Fruit fly (Drosophila melanogaster) whole organism, wandering third instar larva: ENCODE data around the gene TwdlY.

Experiments
- Abd-B ChIP-seq: fragments of >200 bp; optimal IDR thresholded peaks from 2 replicates; lab custom pipeline; 2017; ENCODE audit warnings: missing biosample characterization, missing genetic modification characterization
- CG32264 ChIP-seq: fragments of 200-800 bp; sonication (Bioruptor generic); optimal IDR thresholded peaks from 2 replicates; lab custom pipeline; 2016; ENCODE audit warnings: missing biosample characterization, missing genetic modification characterization
- CG9705 ChIP-seq: fragments of 200-800 bp; sonication (Bioruptor generic); optimal IDR thresholded peaks from 2 replicates; lab custom pipeline; 2018; ENCODE audit warnings: missing biosample characterization, mild to moderate bottlenecking, missing genetic modification characterization
- CrebA ChIP-seq: fragments of 200-800 bp; sonication (Bioruptor generic); optimal IDR thresholded peaks from 2 replicates; lab custom pipeline; 2016; ENCODE audit warnings: missing biosample characterization, mild to moderate bottlenecking, missing genetic modification characterization, borderline replicate concordance
- Dif ChIP-seq: fragments of 200-275, 200-300 bp; sonication (Bioruptor generic); optimal IDR thresholded peaks from 2 replicates; lab custom pipeline; 2018; ENCODE audit warnings: missing biosample characterization, missing genetic modification characterization; ENCODE audit not compliant: partially characterized antibody
- Hnf4 ChIP-seq: fragments of 200-800 bp; sonication (Bioruptor generic); optimal IDR thresholded peaks from 2 replicates; lab custom pipeline; 2016; ENCODE audit warnings: missing biosample characterization, mild to moderate bottlenecking, missing genetic modification characterization
- Hr78 ChIP-seq: fragments of >200 bp; optimal IDR thresholded peaks from 2 replicates; lab custom pipeline; 2017; ENCODE audit warnings: missing biosample characterization, missing genetic modification characterization
- Jra ChIP-seq: sonication (Bioruptor generic); optimal IDR thresholded peaks from 2 replicates; lab custom pipeline; 2016; ENCODE audit warnings: missing biosample characterization, missing genetic modification characterization
- Mio ChIP-seq: sonication (Bioruptor generic); optimal IDR thresholded peaks from 2 replicates; lab custom pipeline; 2016; ENCODE audit warnings: missing biosample characterization, missing genetic modification characterization
- N ChIP-seq: fragments of >200 bp; optimal IDR thresholded peaks from 2 replicates; lab custom pipeline; 2018; ENCODE audit warnings: missing biosample characterization, missing external identifiers, missing genetic modification characterization
- OdsH ChIP-seq: fragments of 200-800 bp; sonication (Bioruptor generic); optimal IDR thresholded peaks from 2 replicates; lab custom pipeline; 2016; ENCODE audit warnings: missing biosample characterization, mild to moderate bottlenecking, missing genetic modification characterization
- Rel ChIP-seq, 2 experiments: fragments of 200-800 bp; sonication (Bioruptor generic) in 1 of 2; optimal IDR thresholded peaks; 2 replicates in 1 of 2; 3 replicates in 1 of 2; lab custom pipeline; 2016 to 2019; ENCODE audit warnings: mild to moderate bottlenecking in 2 of 2, missing biosample characterization in 2 of 2, missing genetic modification characterization in 2 of 2, moderate library complexity in 1 of 2
- Sp1 ChIP-seq: fragments of 200-800 bp; sonication (Bioruptor generic); optimal IDR thresholded peaks from 3 replicates; lab custom pipeline; 2019; ENCODE audit warnings: missing biosample characterization, mild to moderate bottlenecking, missing genetic modification characterization, moderate library complexity
- Vsx2 ChIP-seq: fragments of 200-300, 225-300 bp; sonication (Bioruptor generic); optimal IDR thresholded peaks from 2 replicates; lab custom pipeline; 2018; ENCODE audit warnings: missing biosample characterization, missing genetic modification characterization; ENCODE audit not compliant: partially characterized antibody
- dl ChIP-seq, 2 experiments: fragments of 175-275, 200-275 bp in 1 of 2; fragments of 200-275 bp in 1 of 2; sonication (Bioruptor generic); optimal IDR thresholded peaks; lab custom pipeline; 2018; ENCODE audit warnings: mild to moderate bottlenecking in 2 of 2, missing biosample characterization in 2 of 2, missing genetic modification characterization in 2 of 2, moderate library complexity in 2 of 2; ENCODE audit not compliant: partially characterized antibody in 2 of 2, insufficient read depth in 1 of 2
- dmrt93B ChIP-seq: fragments of 200-800 bp; sonication (Bioruptor generic); optimal IDR thresholded peaks from 2 replicates; lab custom pipeline; 2018; ENCODE audit warnings: missing biosample characterization, mild to moderate bottlenecking, missing genetic modification characterization
- dsf ChIP-seq: sonication (Bioruptor generic); optimal IDR thresholded peaks from 2 replicates; lab custom pipeline; 2016; ENCODE audit warnings: missing biosample characterization, missing genetic modification characterization, borderline replicate concordance
- ey ChIP-seq: fragments of 200-800 bp; sonication (Bioruptor generic); optimal IDR thresholded peaks from 2 replicates; lab custom pipeline; 2016; ENCODE audit warnings: missing biosample characterization, missing genetic modification characterization
- foxo ChIP-seq, 2 experiments: fragments of 200-800 bp; sonication (Bioruptor generic); optimal IDR thresholded peaks; 2 replicates in 1 of 2; 3 replicates in 1 of 2; lab custom pipeline; 2016 to 2017; ENCODE audit warnings: missing biosample characterization in 2 of 2, missing genetic modification characterization in 2 of 2
- fru ChIP-seq: fragments of 200-800 bp; sonication (Bioruptor generic); optimal IDR thresholded peaks from 3 replicates; lab custom pipeline; 2016; ENCODE audit warnings: missing biosample characterization, mild to moderate bottlenecking, missing genetic modification characterization
- jim ChIP-seq: fragments of 175-275, 200-325 bp; sonication (Bioruptor generic); optimal IDR thresholded peaks from 2 replicates; lab custom pipeline; 2016; ENCODE audit warnings: missing biosample characterization, mild to moderate bottlenecking, missing genetic modification characterization
- pan ChIP-seq: fragments of >200 bp; optimal IDR thresholded peaks from 2 replicates; lab custom pipeline; 2017
- rgr ChIP-seq: fragments of 200-800 bp; sonication (Bioruptor generic); optimal IDR thresholded peaks from 3 replicates; lab custom pipeline; 2016; ENCODE audit warnings: missing biosample characterization, mild to moderate bottlenecking, missing genetic modification characterization
- sage ChIP-seq: fragments of 200-800 bp; sonication (Bioruptor generic); optimal IDR thresholded peaks from 2 replicates; lab custom pipeline; 2016; ENCODE audit warnings: missing biosample characterization, mild to moderate bottlenecking, missing genetic modification characterization
- sv ChIP-seq: fragments of 200-800 bp; sonication (Bioruptor generic); optimal IDR thresholded peaks from 3 replicates; lab custom pipeline; 2016; ENCODE audit warnings: missing biosample characterization, missing genetic modification characterization
- tai ChIP-seq: sonication (Bioruptor generic); optimal IDR thresholded peaks from 2 replicates; lab custom pipeline; 2016; ENCODE audit warnings: missing biosample characterization, missing genetic modification characterization
- woc ChIP-seq: sonication (Bioruptor generic); optimal IDR thresholded peaks from 2 replicates; lab custom pipeline; 2016; ENCODE audit warnings: missing biosample characterization, mild to moderate bottlenecking, missing genetic modification characterization

TwdlY gene

DNA sequence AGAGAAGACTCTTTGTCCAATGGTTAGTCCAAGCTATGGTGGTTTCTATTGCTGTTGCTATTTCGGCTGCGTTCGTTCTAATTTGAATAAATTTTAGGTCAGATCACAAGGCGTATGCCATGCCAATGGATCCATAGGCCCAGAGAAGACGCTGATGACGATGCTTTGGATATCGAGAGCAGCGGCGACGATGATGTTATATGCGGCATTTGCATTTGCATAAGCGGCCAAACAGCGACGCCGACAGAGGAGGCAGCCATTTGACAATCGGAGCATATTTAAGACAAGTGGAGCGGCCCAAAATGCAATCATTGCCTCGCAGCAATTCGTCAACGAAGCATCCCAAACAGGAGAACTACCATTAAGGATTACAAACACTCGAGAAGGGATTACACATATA is at the start of gene TwdlY:
Gene TwdlY (plus strand): TSS at position 301 of the 400 bp plus-strand sequence.
- TF ChIP-seq OdsH (GFP tag; lab: Kevin White, UChicago) (no peak), N (GFP tag; lab: Kevin White, UChicago) (no peak), Mio (GFP tag; lab: Kevin White, UChicago) (no peak), ey (GFP tag; lab: Kevin White, UChicago) (no peak), rgr (no peak), Vsx2 (no peak), woc (GFP tag; lab: Kevin White, UChicago) (no peak), dsf (no peak), Hr78 (GFP tag; lab: Kevin White, UChicago) (no peak), Jra (GFP tag; lab: Kevin White, UChicago) (no peak), pan (lab: Kevin White, UChicago) (no peak), CrebA (GFP tag; lab: Kevin White, UChicago) (no peak), dl (GFP tag; optimal IDR thresholded peaks at IDR 0.05; lab: Kevin White, UChicago; ENCODE audit: insufficient read depth in 1 of 2, partially characterized antibody in 2 of 2) (no peak), Hnf4 (GFP tag; lab: Kevin White, UChicago) (no peak), sv (GFP tag; lab: Kevin White, UChicago) (no peak)
- TF ChIP-seq, all 38 proteins: peak for 0

DNA sequence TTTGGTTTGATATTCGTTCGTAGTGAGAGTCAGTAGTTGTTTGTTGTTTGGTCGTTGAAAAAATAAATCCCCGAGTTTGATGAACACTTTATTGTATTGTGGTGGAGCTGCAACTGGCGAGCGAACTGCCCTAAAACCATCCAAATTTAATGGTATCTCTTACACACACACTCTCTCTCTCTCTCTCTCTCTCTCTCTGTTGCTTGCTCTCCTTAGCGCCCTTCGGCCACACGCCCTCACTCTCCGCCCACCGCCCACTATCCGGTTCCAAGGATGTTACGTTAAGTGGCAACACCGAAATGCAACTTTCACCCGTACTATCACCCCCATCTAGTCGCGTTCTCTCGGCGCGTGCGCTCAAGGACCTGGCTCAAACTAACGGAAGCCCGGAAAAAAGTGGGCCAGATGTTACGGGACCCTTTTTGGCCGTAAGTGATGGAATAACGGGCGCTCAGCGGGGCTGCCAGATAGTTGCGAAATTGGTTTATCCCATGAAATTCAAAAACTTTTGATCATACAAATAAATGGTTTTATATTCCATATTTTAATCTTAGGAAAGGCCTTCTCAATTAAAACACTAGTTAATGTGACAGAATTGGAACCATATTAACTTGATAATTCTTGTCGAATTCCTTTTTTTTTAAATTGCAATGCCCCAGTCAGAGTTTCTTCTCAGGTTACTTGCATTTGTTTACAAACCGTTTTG is 47.2 kb upstream of the TwdlY start:
- no peak for TF ChIP-seq jim
- TF ChIP-seq Dif: no peak
- TF ChIP-seq ey (GFP tag; lab: Kevin White, UChicago): no peak
- no peak for TF ChIP-seq CG9705 (GFP tag; lab: Kevin White, UChicago)
- no peak for TF ChIP-seq foxo (GFP tag; optimal IDR thresholded peaks at IDR 0.05; lab: Kevin White, UChicago)
- no peak for TF ChIP-seq dsf
- no peak for TF ChIP-seq tai (GFP tag; lab: Kevin White, UChicago)
- TF ChIP-seq CrebA (GFP tag; lab: Kevin White, UChicago): no peak
- no peak for TF ChIP-seq sv (GFP tag; lab: Kevin White, UChicago)
- TF ChIP-seq Hr78 (GFP tag; lab: Kevin White, UChicago): no peak
- no peak for TF ChIP-seq Abd-B
- TF ChIP-seq, all 38 proteins: peak for 0

DNA sequence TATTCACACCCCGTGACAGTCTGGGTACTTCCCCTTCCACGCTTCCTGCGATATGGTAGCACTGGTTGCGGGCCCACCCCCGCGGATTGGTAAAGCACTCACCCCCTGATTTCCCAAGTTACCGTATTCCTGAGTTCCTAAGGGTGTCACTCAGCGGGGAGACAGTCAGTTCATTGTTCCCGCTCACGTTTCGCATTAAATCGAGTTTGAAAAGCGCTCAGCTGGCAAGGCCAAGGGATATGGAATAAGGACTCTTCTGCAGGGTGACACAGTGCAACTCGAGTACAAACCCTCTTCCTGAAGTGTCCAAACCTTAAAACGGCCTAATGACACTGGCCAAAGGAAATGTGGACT is 46.7 kb upstream of the TwdlY start:
- TF ChIP-seq jim: no peak
- no peak for TF ChIP-seq Hr78 (GFP tag; lab: Kevin White, UChicago)
- no peak for TF ChIP-seq pan (lab: Kevin White, UChicago)
- TF ChIP-seq dmrt93B: no peak
- no peak for TF ChIP-seq Rel (GFP tag; optimal IDR thresholded peaks at IDR 0.05; lab: Kevin White, UChicago)
- TF ChIP-seq Rel (tag; optimal IDR thresholded peaks at IDR 0.05; lab: Kevin White, UChicago): peak; percentile 50
- TF ChIP-seq Sp1: no peak

DNA sequence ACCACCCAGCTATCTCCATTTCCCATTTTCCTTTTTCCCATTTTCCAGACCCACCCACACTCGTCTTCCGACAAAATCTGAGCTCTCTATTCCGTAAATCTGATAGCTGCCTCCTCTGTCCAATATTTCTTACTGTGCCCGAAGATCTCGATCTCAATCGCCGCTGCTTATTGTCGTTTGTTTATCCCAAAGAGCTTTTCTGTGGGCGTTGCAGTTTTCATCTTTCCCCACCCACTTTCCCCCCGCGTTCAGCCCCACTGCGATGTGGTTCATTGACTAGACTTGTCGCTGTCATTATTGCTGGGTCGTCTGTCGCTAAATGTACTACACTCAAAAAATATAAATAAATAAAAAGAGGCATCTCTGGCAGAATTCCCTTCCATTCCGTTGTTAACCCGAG is 45.4 kb upstream of the TwdlY start:
- no peak for TF ChIP-seq Jra (GFP tag; lab: Kevin White, UChicago)
- no peak for TF ChIP-seq OdsH (GFP tag; lab: Kevin White, UChicago)
- TF ChIP-seq Vsx2: no peak
- TF ChIP-seq dl (GFP tag; optimal IDR thresholded peaks at IDR 0.05; lab: Kevin White, UChicago; ENCODE audit: insufficient read depth in 1 of 2, partially characterized antibody in 2 of 2): no peak
- no peak for TF ChIP-seq tai (GFP tag; lab: Kevin White, UChicago)
- TF ChIP-seq CrebA (GFP tag; lab: Kevin White, UChicago): no peak
- TF ChIP-seq woc (GFP tag; lab: Kevin White, UChicago): no peak

DNA sequence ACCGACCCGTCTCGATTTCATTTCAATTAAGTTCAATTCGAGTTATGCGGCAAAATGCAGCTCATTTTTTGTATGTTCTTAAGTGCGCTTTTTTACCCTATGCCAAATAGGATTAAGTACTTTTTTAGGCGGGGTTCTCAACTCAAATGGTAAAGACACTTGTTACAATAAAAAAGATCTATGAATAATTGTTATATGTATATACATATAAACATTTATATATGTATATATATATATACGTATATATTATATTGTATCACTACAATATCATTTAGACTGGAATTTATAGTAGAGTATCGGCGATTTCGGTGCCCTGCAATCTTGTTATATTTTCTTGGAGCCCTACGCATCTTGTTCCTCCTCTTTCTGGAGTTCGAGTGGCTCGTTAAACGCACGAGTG is 44.8 kb upstream of the TwdlY start:
- no peak for TF ChIP-seq ey (GFP tag; lab: Kevin White, UChicago)
- no peak for TF ChIP-seq Sp1
- TF ChIP-seq CrebA (GFP tag; lab: Kevin White, UChicago): no peak
- no peak for TF ChIP-seq Hr78 (GFP tag; lab: Kevin White, UChicago)
- no peak for TF ChIP-seq CG32264 (GFP tag; lab: Kevin White, UChicago)
- TF ChIP-seq fru (GFP tag; lab: Kevin White, UChicago): no peak

DNA sequence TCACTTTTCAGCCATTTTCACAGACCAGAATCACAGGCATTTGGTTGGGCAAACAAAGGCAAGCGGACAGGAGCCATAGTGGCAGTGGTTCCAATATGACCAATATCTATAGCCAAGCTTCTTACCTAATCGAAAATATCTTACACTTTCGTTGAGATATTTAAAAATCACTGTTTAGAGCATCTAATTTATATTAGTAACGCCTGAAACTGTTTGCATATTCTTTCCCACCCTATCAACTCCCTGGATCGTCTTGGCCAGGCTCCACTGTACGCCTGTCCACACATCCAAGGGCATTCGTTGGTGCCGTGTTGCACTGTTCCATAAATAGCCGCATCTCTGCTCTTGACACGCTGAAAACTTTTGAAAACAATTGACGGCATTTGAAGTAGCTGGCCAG is 44.2 kb upstream of the TwdlY start:
- TF ChIP-seq CrebA (GFP tag; lab: Kevin White, UChicago) (no peak), CG32264 (GFP tag; lab: Kevin White, UChicago) (no peak), woc (GFP tag; lab: Kevin White, UChicago) (no peak), sage (no peak)
